Fruit fly (Drosophila melanogaster): Measurements from ENCODE around the gene CG7376.

The CG7376 gene

dm6 chr3L:6215976-6216786, 42.1 kb downstream of the CG7376 start (continued):
- no peak for TF ChIP-seq Spps (tag; optimal IDR thresholded peaks at IDR 0.05)
- TF ChIP-seq Max (GFP tag; optimal IDR thresholded peaks at IDR 0.05), result peak; percentile 23
- TF ChIP-seq MTF-1 (GFP tag; optimal IDR thresholded peaks at IDR 0.05; ENCODE audit: borderline replicate concordance), result peak; percentile 70
- no peak for TF ChIP-seq CG8290 (GFP tag; optimal IDR thresholded peaks at IDR 0.05)
- TF ChIP-seq CG8290 (tag; optimal IDR thresholded peaks at IDR 0.05), result peak in 1 of 2 experiments; percentile 4
- TF ChIP-seq CG13624 (GFP tag; optimal IDR thresholded peaks at IDR 0.05), result no peak
- peak; percentile 65 for TF ChIP-seq CG12299 (tag; optimal IDR thresholded peaks at IDR 0.05)
- 0 out of 3 replicates have a peak, but pooled peaks have one; percentile 31 for TF ChIP-seq otp (GFP tag; IDR thresholded peaks at IDR 0.05)
- TF ChIP-seq pfk (GFP tag; optimal IDR thresholded peaks at IDR 0.05), result peak; percentile 67
- TF ChIP-seq nau (GFP tag; optimal IDR thresholded peaks at IDR 0.05), result no peak
- TF ChIP-seq CG15479 (GFP tag; optimal IDR thresholded peaks at IDR 0.05), result peak; percentile 66
- no peak for TF ChIP-seq da (GFP tag; optimal IDR thresholded peaks at IDR 0.05)
- no peak for TF ChIP-seq Drgx (GFP tag; IDR thresholded peaks at IDR 0.05)
- peak in 1 of 2 experiments; percentile 18 for TF ChIP-seq insv (GFP tag; optimal IDR thresholded peaks at IDR 0.05)
- TF ChIP-seq sens (GFP tag), result no peak
- no peak for TF ChIP-seq CG11247 (GFP tag; IDR thresholded peaks at IDR 0.05)
- TF ChIP-seq CG1529 (GFP tag; optimal IDR thresholded peaks at IDR 0.05), result no peak
- TF ChIP-seq chif (GFP tag; optimal IDR thresholded peaks at IDR 0.05), result peak in 1 of 2 experiments; percentile 23
- TF ChIP-seq org-1 (GFP tag; optimal IDR thresholded peaks at IDR 0.05), result peak; percentile 52
- TF ChIP-seq CG9727 (GFP tag; optimal IDR thresholded peaks at IDR 0.05), result peak; percentile 58
- TF ChIP-seq Hmr (GFP tag; optimal IDR thresholded peaks at IDR 0.05), result no peak
- no peak for TF ChIP-seq z (GFP tag; IDR thresholded peaks at IDR 0.05)
- TF ChIP-seq bcd (GFP tag; optimal IDR thresholded peaks at IDR 0.05), result no peak
- no peak for TF ChIP-seq Doc2 (GFP tag; IDR thresholded peaks at IDR 0.05)
- TF ChIP-seq CG15696 (tag; optimal IDR thresholded peaks at IDR 0.05), result peak; percentile 93
- TF ChIP-seq D (optimal IDR thresholded peaks at IDR 0.05), result no peak
- peak; percentile 38 for TF ChIP-seq D (GFP tag; optimal IDR thresholded peaks at IDR 0.05)
- TF ChIP-seq ab (GFP tag; optimal IDR thresholded peaks at IDR 0.05), result no peak
- TF ChIP-seq Stat92E (GFP tag; optimal IDR thresholded peaks at IDR 0.05), result peak in 1 of 3 experiments; percentile 54
- no peak for TF ChIP-seq CG2678 (tag; optimal IDR thresholded peaks at IDR 0.05)
- no peak for TF ChIP-seq ERR (GFP tag; optimal IDR thresholded peaks at IDR 0.05)
- peak; percentile 28 for TF ChIP-seq Jarid2 (GFP tag; optimal IDR thresholded peaks at IDR 0.05)
- TF ChIP-seq inv (GFP tag; IDR thresholded peaks at IDR 0.05; ENCODE audit: partially characterized antibody), result no peak
- TF ChIP-seq CG6175 (GFP tag; IDR thresholded peaks at IDR 0.05), result peak; percentile 56; the same call in 2 of the 3 replicates
- peak; percentile 49; the same call in 1 of the 3 replicates for TF ChIP-seq CG2199 (GFP tag; IDR thresholded peaks at IDR 0.05)
- TF ChIP-seq chm (GFP tag; IDR thresholded peaks at IDR 0.05), result no peak
- TF ChIP-seq CG8359 (GFP tag; optimal IDR thresholded peaks at IDR 0.05; ENCODE audit: borderline replicate concordance), result peak; percentile 54
- TF ChIP-seq fd102C (GFP tag; optimal IDR thresholded peaks at IDR 0.05), result peak; percentile 60
- no peak for TF ChIP-seq Lpt (GFP tag; optimal IDR thresholded peaks at IDR 0.05)
- TF ChIP-seq stwl (tag; optimal IDR thresholded peaks at IDR 0.05), result no peak
- no peak for TF ChIP-seq so (GFP tag; IDR thresholded peaks at IDR 0.05)
- peak; percentile 54 for TF ChIP-seq onecut (GFP tag; IDR thresholded peaks at IDR 0.05)
- TF ChIP-seq twi (tag; optimal IDR thresholded peaks at IDR 0.05), result peak; percentile 88
- TF ChIP-seq CG31441 (GFP tag; IDR thresholded peaks at IDR 0.05), result no peak
- no peak for TF ChIP-seq Abd-B (GFP tag; optimal IDR thresholded peaks at IDR 0.05)
- no peak for TF ChIP-seq HLH4C (GFP tag; IDR thresholded peaks at IDR 0.05; ENCODE audit: partially characterized antibody)
- peak; percentile 58 for TF ChIP-seq CG14710 (tag; optimal IDR thresholded peaks at IDR 0.05)
- no peak for TF ChIP-seq CG10366 (GFP tag; IDR thresholded peaks at IDR 0.05)
- TF ChIP-seq Dip2 (GFP tag; IDR thresholded peaks at IDR 0.05), result no peak
